Fruit fly (Drosophila melanogaster): ENCODE results near the gene if.

Gene if

DNA sequence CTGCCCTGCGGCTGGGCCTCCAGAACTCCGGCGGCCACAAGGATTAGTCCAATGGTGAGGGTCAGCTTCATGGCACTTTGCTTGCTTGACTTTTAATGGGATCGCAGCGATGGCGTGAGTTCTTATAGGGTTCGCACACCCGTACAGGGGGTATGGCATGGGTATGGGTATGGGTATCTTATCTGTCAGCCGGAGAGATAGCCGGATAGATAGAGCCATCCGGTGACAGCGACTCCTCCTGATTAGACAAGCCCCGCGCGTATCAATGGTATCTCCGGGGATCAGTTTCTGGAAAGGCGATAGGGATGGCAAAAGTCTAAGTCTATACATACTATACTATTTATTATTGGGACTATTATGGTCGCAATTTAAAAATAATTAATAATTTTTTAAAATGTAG is 76.5 kb downstream of the if start, which contains the start of gene CG9672:
Gene CG9672 (minus strand): TSS at position 101 of the 400 bp plus-strand sequence.
- no peak for TF ChIP-seq CG8478 (optimal IDR thresholded peaks at IDR 0.05)
- no peak for TF ChIP-seq CTCF (optimal IDR thresholded peaks at IDR 0.05)

- TF ChIP-seq CG8478 (optimal IDR thresholded peaks at IDR 0.05) (no peak), CTCF (optimal IDR thresholded peaks at IDR 0.05) (no peak)
These were observed 79.5 kb downstream of the if start, which contains the start of the genes CG9673 and CG4653 for dm6 chrX:16703747-16704146. Gene CG9673 (minus strand): TSS chrX:16703884. Gene CG4653 (plus strand): TSS chrX:16704081.

All from S2 (cell line).